Worm (Caenorhabditis elegans): Measurements from ENCODE around the gene sre-6.

sre-6 gene

ce11 chrV:10807862-10808327 lies 45.3 kb upstream of the sre-6 start, which contains the start of gene plrg-1 (continued):
- TF ChIP-seq mxl-1 (tag; optimal IDR thresholded peaks at IDR 0.05) (no peak), nfyb-1 (GFP tag; IDR thresholded peaks at IDR 0.05) (peak; percentile 92), D2030.7 (GFP tag; IDR thresholded peaks at IDR 0.05) (peak; percentile 94), gei-17 (GFP tag; optimal IDR thresholded peaks at IDR 0.05) (peak; percentile 51)

ce11 chrV:10805934-10806333 lies 43.3 kb upstream of the sre-6 start, which contains the start of gene prp-38:
prp-38 (minus strand) TSS chrV:10806034.
- TF ChIP-seq K12H6.12 (tag; optimal IDR thresholded peaks at IDR 0.05): no peak
- TF ChIP-seq snpc-1.1 (tag; optimal IDR thresholded peaks at IDR 0.05; ENCODE audit: insufficient read depth): no peak
- no peak for TF ChIP-seq die-1 (tag; optimal IDR thresholded peaks at IDR 0.05)
- no peak for TF ChIP-seq nhr-80 (tag; optimal IDR thresholded peaks at IDR 0.05)
- no peak for TF ChIP-seq mel-28 (tag; optimal IDR thresholded peaks at IDR 0.05; ENCODE audit: borderline replicate concordance)
- 0 out of 2 replicates have a peak, but pooled peaks have one; percentile 32 for TF ChIP-seq madf-6 (GFP tag; IDR thresholded peaks at IDR 0.05)
- no peak for TF ChIP-seq madf-10 (tag; optimal IDR thresholded peaks at IDR 0.05)

- no peak for TF ChIP-seq ceh-40 (GFP tag; IDR thresholded peaks at IDR 0.05)
- no peak for TF ChIP-seq K11D2.4 (GFP tag; IDR thresholded peaks at IDR 0.05)
- TF ChIP-seq efl-1 (GFP tag; optimal IDR thresholded peaks at IDR 0.05): no peak
- TF ChIP-seq hmg-1.2 (GFP tag; IDR thresholded peaks at IDR 0.05): no peak
- TF ChIP-seq F23B12.7 (tag; optimal IDR thresholded peaks at IDR 0.05; ENCODE audit: insufficient read depth): no peak
- TF ChIP-seq him-1 (tag; optimal IDR thresholded peaks at IDR 0.05): no peak
- no peak for TF ChIP-seq fkh-3 (tag; optimal IDR thresholded peaks at IDR 0.05)
- no peak for TF ChIP-seq ceh-91 (GFP tag; IDR thresholded peaks at IDR 0.05)
- TF ChIP-seq cebp-2 (GFP tag; IDR thresholded peaks at IDR 0.05): no peak
- TF ChIP-seq ceh-58 (GFP tag; IDR thresholded peaks at IDR 0.05): no peak
- no peak for TF ChIP-seq T07F8.4 (tag; optimal IDR thresholded peaks at IDR 0.05)
- no peak for TF ChIP-seq rcor-1 (GFP tag; IDR thresholded peaks at IDR 0.05)
- no peak for TF ChIP-seq ccch-3 (GFP tag; optimal IDR thresholded peaks at IDR 0.05)
- TF ChIP-seq C06A6.2 (GFP tag; conservative IDR thresholded peaks at IDR 0.05): no peak
- TF ChIP-seq hrde-1 (tag; optimal IDR thresholded peaks at IDR 0.05; ENCODE audit: borderline replicate concordance): no peak
- TF ChIP-seq unc-130 (GFP tag; optimal IDR thresholded peaks at IDR 0.05): no peak
- TF ChIP-seq athp-1 (tag; optimal IDR thresholded peaks at IDR 0.05): no peak
- TF ChIP-seq ztf-28 (GFP tag; IDR thresholded peaks at IDR 0.05): no peak
- TF ChIP-seq nfya-2 (GFP tag; IDR thresholded peaks at IDR 0.05): no peak
Observed at ce11 chrV:10804374-10804773, 41.8 kb upstream of the sre-6 start, which contains the start of gene secs-1. secs-1 (minus strand) TSS chrV:10804474.

- TF ChIP-seq ztf-25 (GFP tag; IDR thresholded peaks at IDR 0.05) (no peak), ets-4 (GFP tag; optimal IDR thresholded peaks at IDR 0.05) (peak; percentile 24), lin-40 (tag; optimal IDR thresholded peaks at IDR 0.05) (no peak), F57A8.1 (GFP tag; optimal IDR thresholded peaks at IDR 0.05) (no peak), nfyb-1 (GFP tag; IDR thresholded peaks at IDR 0.05) (0 out of 2 replicates have a peak, but pooled peaks have one; percentile 17), rpc-1 (optimal IDR thresholded peaks at IDR 0.05) (no peak), rpc-1 (tag; optimal IDR thresholded peaks at IDR 0.05) (no peak), tbp1 (GFP tag; optimal IDR thresholded peaks at IDR 0.05) (peak; percentile 40), ztf-28 (GFP tag; IDR thresholded peaks at IDR 0.05) (no peak), rec-8 (tag; optimal IDR thresholded peaks at IDR 0.05) (no peak), madf-10 (tag; optimal IDR thresholded peaks at IDR 0.05) (peak; percentile 46), ztf-18 (tag; optimal IDR thresholded peaks at IDR 0.05) (no peak), D2030.7 (GFP tag; IDR thresholded peaks at IDR 0.05) (no peak), egl-44 (GFP tag; IDR thresholded peaks at IDR 0.05) (no peak), B0019.2 (GFP tag; conservative IDR thresholded peaks at IDR 0.05) (no peak), nhr-80 (tag; optimal IDR thresholded peaks at IDR 0.05) (peak; percentile 89), lir-1 (GFP tag; conservative IDR thresholded peaks at IDR 0.05) (no peak), K12H6.12 (tag; optimal IDR thresholded peaks at IDR 0.05) (no peak), B0261.1 (tag; optimal IDR thresholded peaks at IDR 0.05) (no peak), K11D2.4 (GFP tag; IDR thresholded peaks at IDR 0.05) (no peak), gei-17 (GFP tag; optimal IDR thresholded peaks at IDR 0.05) (no peak), chd-7 (tag; optimal IDR thresholded peaks at IDR 0.05) (peak; percentile 8)
Observed at ce11 chrV:10802060-10802459, 39.5 kb upstream of the sre-6 start.

All from whole organism, young adult.